Fruit fly (Drosophila melanogaster): ENCODE data around the gene CG7800.

dm6 chr3R:8256040-8256439, 38.3 kb downstream of the CG7800 start:
- no peak for TF ChIP-seq CG1620 (GFP tag; optimal IDR thresholded peaks at IDR 0.05)
- no peak for TF ChIP-seq CG12768 (GFP tag; optimal IDR thresholded peaks at IDR 0.05)
- TF ChIP-seq Mnt (GFP tag; optimal IDR thresholded peaks at IDR 0.05) = no peak
- no peak for TF ChIP-seq cnc (optimal IDR thresholded peaks at IDR 0.05)
- TF ChIP-seq bab1 (GFP tag; optimal IDR thresholded peaks at IDR 0.05) = no peak
- no peak for TF ChIP-seq Hr96 (GFP tag; optimal IDR thresholded peaks at IDR 0.05)
- no peak for TF ChIP-seq kay (GFP tag; ENCODE audit: borderline replicate concordance)
- TF ChIP-seq CG5204 (GFP tag; optimal IDR thresholded peaks at IDR 0.05) = no peak
- TF ChIP-seq cic (GFP tag; optimal IDR thresholded peaks at IDR 0.05) = no peak
- TF ChIP-seq toe (GFP tag; optimal IDR thresholded peaks at IDR 0.05) = no peak
- TF ChIP-seq CG14711 (tag; optimal IDR thresholded peaks at IDR 0.05) = no peak

Measured in whole organism, adult.